Fruit fly (Drosophila melanogaster) whole organism, embryonic: ENCODE data around the gene Try29F.

Source experiments
- Abd-B ChIP-seq: fragments of 200-800 bp; sonication (Bioruptor generic); optimal IDR thresholded peaks from 2 replicates; lab custom pipeline; 2018; ENCODE audit warnings: missing biosample characterization, mild to moderate bottlenecking, missing genetic modification characterization, moderate library complexity
- Antp ChIP-seq: fragments of 200-800 bp; sonication (Bioruptor generic); optimal IDR thresholded peaks from 3 replicates; lab custom pipeline; 2016; ENCODE audit warnings: missing biosample characterization, missing genetic modification characterization
- CG10267 ChIP-seq: fragments of 200-800 bp; sonication (Bioruptor generic); optimal IDR thresholded peaks from 2 replicates; lab custom pipeline; 2018; ENCODE audit warnings: missing biosample characterization, mild to moderate bottlenecking, missing genetic modification characterization, moderate library complexity
- CG11696 ChIP-seq: fragments of 200-800 bp; sonication (Bioruptor generic); IDR thresholded peaks from 2 replicates; pipeline ENCODE4 v1.3.6; 2022; ENCODE audit warnings: missing biosample characterization, missing genetic modification characterization
- CG12769 ChIP-seq: fragments of 200-800 bp; sonication (Bioruptor generic); optimal IDR thresholded peaks from 2 replicates; lab custom pipeline; 2019; ENCODE audit warnings: missing biosample characterization, mild to moderate bottlenecking, missing genetic modification characterization, moderate library complexity
- CG12942 ChIP-seq: fragments of 200-800 bp; sonication (Bioruptor generic); optimal IDR thresholded peaks from 3 replicates; lab custom pipeline; 2016; ENCODE audit warnings: missing biosample characterization, missing genetic modification characterization
- CG14014 ChIP-seq: fragments of 200-800 bp; sonication (Bioruptor generic); IDR thresholded peaks from 2 replicates; pipeline ENCODE4 v1.3.6; 2022; ENCODE audit warnings: missing biosample characterization, missing genetic modification characterization
- CG14441 ChIP-seq: fragments of 200-800 bp; sonication (Bioruptor generic); IDR thresholded peaks from 2 replicates; pipeline ENCODE4 v1.3.6; 2022; ENCODE audit warnings: missing biosample characterization, missing genetic modification characterization
- CG14710 ChIP-seq: fragments of 200-800 bp; sonication (Bioruptor generic); optimal IDR thresholded peaks from 3 replicates; lab custom pipeline; 2019; ENCODE audit warnings: missing biosample characterization, mild to moderate bottlenecking, missing genetic modification characterization, moderate library complexity
- CG15269 ChIP-seq: fragments of 200-800 bp; sonication (Bioruptor generic); optimal IDR thresholded peaks from 2 replicates; lab custom pipeline; 2018; ENCODE audit warnings: missing biosample characterization, mild to moderate bottlenecking, missing genetic modification characterization, moderate library complexity
- CG17361 ChIP-seq: fragments of 200-800 bp; sonication (Bioruptor generic); IDR thresholded peaks from 3 replicates; pipeline ENCODE4 v1.3.6; 2022; ENCODE audit warnings: missing biosample characterization, missing genetic modification characterization
- CG17385 ChIP-seq: fragments of 200-800 bp; sonication (Bioruptor generic); optimal IDR thresholded peaks from 3 replicates; lab custom pipeline; 2018; ENCODE audit warnings: missing biosample characterization, mild to moderate bottlenecking, missing genetic modification characterization
- CG18599 ChIP-seq: fragments of 200-800 bp; sonication (Bioruptor generic); optimal IDR thresholded peaks from 3 replicates; lab custom pipeline; 2017; ENCODE audit warnings: missing biosample characterization, missing genetic modification characterization, mild to moderate bottlenecking, moderate library complexity, missing genetic modification reagents
- CG2678 ChIP-seq: fragments of 200-800 bp; sonication (Bioruptor generic); optimal IDR thresholded peaks from 3 replicates; lab custom pipeline; 2019; ENCODE audit warnings: missing biosample characterization, mild to moderate bottlenecking, missing genetic modification characterization, moderate library complexity
- CG3065 ChIP-seq: fragments of 200-800 bp; sonication (Bioruptor generic); optimal IDR thresholded peaks from 2 replicates; lab custom pipeline; 2016; ENCODE audit warnings: missing biosample characterization, missing genetic modification characterization
- CG31388 ChIP-seq: fragments of 200-800 bp; sonication (Bioruptor generic); optimal IDR thresholded peaks from 2 replicates; lab custom pipeline; 2016; ENCODE audit warnings: missing biosample characterization, missing genetic modification characterization
- CG34224 ChIP-seq: fragments of 200-800 bp; sonication (Bioruptor generic); IDR thresholded peaks from 3 replicates; pipeline ENCODE4 v1.3.6; 2022; ENCODE audit warnings: missing biosample characterization, missing genetic modification characterization; ENCODE audit not compliant: partially characterized antibody
- CG3847 ChIP-seq: fragments of 200-800 bp; sonication (Bioruptor generic); IDR thresholded peaks from 2 replicates; pipeline ENCODE4 v1.3.6; 2022; ENCODE audit warnings: missing biosample characterization, missing genetic modification characterization
- CG6854 ChIP-seq: fragments of 200-800 bp; sonication (Bioruptor generic); optimal IDR thresholded peaks from 3 replicates; lab custom pipeline; 2017; ENCODE audit warnings: missing biosample characterization, mild to moderate bottlenecking, missing genetic modification characterization
- CG7928 ChIP-seq: fragments of 200-800 bp; sonication (Bioruptor generic); optimal IDR thresholded peaks from 2 replicates; lab custom pipeline; 2017; ENCODE audit warnings: missing biosample characterization, mild to moderate bottlenecking, missing genetic modification characterization
- CG9437 ChIP-seq: fragments of 200-800 bp; sonication (Bioruptor generic); optimal IDR thresholded peaks from 2 replicates; lab custom pipeline; 2018; ENCODE audit warnings: missing biosample characterization, mild to moderate bottlenecking, missing genetic modification characterization
- Dad ChIP-seq: fragments of 200-800 bp; sonication (Bioruptor generic); optimal IDR thresholded peaks from 3 replicates; lab custom pipeline; 2016; ENCODE audit warnings: missing biosample characterization, missing genetic modification characterization
- Dbx ChIP-seq: fragments of 200-800 bp; sonication (Bioruptor generic); IDR thresholded peaks from 3 replicates; pipeline ENCODE4 v1.3.6; 2022; ENCODE audit warnings: missing biosample characterization, missing genetic modification characterization
- Dek ChIP-seq: fragments of 200-800 bp; sonication (Bioruptor generic); optimal IDR thresholded peaks from 3 replicates; lab custom pipeline; 2019; ENCODE audit warnings: missing biosample characterization, mild to moderate bottlenecking, missing genetic modification characterization, moderate library complexity
- Ets65A ChIP-seq: fragments of 200-800 bp; sonication (Bioruptor generic); peaks from one replicate; lab custom pipeline; 2016; ENCODE audit warnings: missing biosample characterization, missing genetic modification characterization
- Fer2 ChIP-seq: fragments of 200-800 bp; sonication (Bioruptor generic); optimal IDR thresholded peaks from 2 replicates; lab custom pipeline; 2018; ENCODE audit warnings: missing biosample characterization, mild to moderate bottlenecking, missing genetic modification characterization, moderate library complexity
- Hr78 ChIP-seq, 2 experiments: fragments of 200-800 bp in 1 of 2; fragments of >200 bp in 1 of 2; sonication (Bioruptor generic) in 1 of 2; optimal IDR thresholded peaks; 2 replicates each; lab custom pipeline; 2017 to 2019; ENCODE audit warnings: missing biosample characterization in 2 of 2, missing genetic modification characterization in 2 of 2, mild to moderate bottlenecking in 1 of 2, moderate library complexity in 1 of 2
- Nf-YB ChIP-seq: fragments of 200-800 bp; sonication (Bioruptor generic); optimal IDR thresholded peaks from 3 replicates; lab custom pipeline; 2019; ENCODE audit warnings: missing biosample characterization, mild to moderate bottlenecking, missing genetic modification characterization, moderate library complexity
- PHDP ChIP-seq: fragments of 200-800 bp; sonication (Bioruptor generic); optimal IDR thresholded peaks from 3 replicates; lab custom pipeline; 2018; ENCODE audit warnings: missing biosample characterization, mild to moderate bottlenecking, missing genetic modification characterization, moderate library complexity
- Ptx1 ChIP-seq: fragments of 200-800 bp; sonication (Bioruptor generic); IDR thresholded peaks from 2 replicates; pipeline ENCODE4 v1.3.6; 2022; ENCODE audit warnings: missing biosample characterization, missing genetic modification characterization
- ase ChIP-seq: fragments of 200-800 bp; sonication (Bioruptor generic); IDR thresholded peaks from 3 replicates; pipeline ENCODE4 v1.3.6; 2022; ENCODE audit warnings: missing biosample characterization, missing genetic modification characterization
- chn ChIP-seq: fragments of 200-800 bp; sonication (Bioruptor generic); optimal IDR thresholded peaks from 2 replicates; lab custom pipeline; 2016; ENCODE audit warnings: missing biosample characterization, missing genetic modification characterization
- ci ChIP-seq: fragments of 200-800 bp; sonication (Bioruptor generic); IDR thresholded peaks from 3 replicates; pipeline ENCODE4 v1.3.6; 2022; ENCODE audit warnings: missing biosample characterization, missing genetic modification characterization
- corto ChIP-seq: fragments of 200-800 bp; sonication (Bioruptor generic); optimal IDR thresholded peaks from 2 replicates; lab custom pipeline; 2016; ENCODE audit warnings: missing biosample characterization, mild to moderate bottlenecking, missing genetic modification characterization, moderate library complexity
- dimm ChIP-seq: fragments of 200-800 bp; sonication (Bioruptor generic); IDR thresholded peaks from 2 replicates; pipeline ENCODE4 v1.3.6; 2022; ENCODE audit warnings: missing biosample characterization, missing genetic modification characterization
- dmrt99B ChIP-seq: fragments of 200-800 bp; sonication (Bioruptor generic); optimal IDR thresholded peaks from 2 replicates; lab custom pipeline; 2018; ENCODE audit warnings: missing biosample characterization, mild to moderate bottlenecking, missing genetic modification characterization, moderate library complexity
- esg ChIP-seq: fragments of 200-800 bp; sonication (Bioruptor generic); conservative IDR thresholded peaks from 2 replicates; pipeline ENCODE4 v1.3.6; 2022; ENCODE audit warnings: missing biosample characterization, missing genetic modification characterization
- fu2 ChIP-seq: fragments of 200-800 bp; sonication (Bioruptor generic); optimal IDR thresholded peaks from 2 replicates; lab custom pipeline; 2016; ENCODE audit warnings: missing biosample characterization, missing genetic modification characterization
- gt ChIP-seq: fragments of 200-800 bp; sonication (Bioruptor generic); IDR thresholded peaks from 2 replicates; pipeline ENCODE4 v1.3.6; 2022; ENCODE audit warnings: missing biosample characterization, missing genetic modification characterization
- lmd ChIP-seq: fragments of 200-800 bp; sonication (Bioruptor generic); IDR thresholded peaks from 2 replicates; pipeline ENCODE4 v1.3.6; 2022; ENCODE audit warnings: missing biosample characterization, missing genetic modification characterization
- maf-S ChIP-seq: fragments of 200-800 bp; sonication (Bioruptor generic); optimal IDR thresholded peaks from 2 replicates; lab custom pipeline; 2016; ENCODE audit warnings: missing biosample characterization, missing genetic modification characterization
- odd ChIP-seq: fragments of 200-800 bp; sonication (Bioruptor generic); optimal IDR thresholded peaks from 2 replicates; lab custom pipeline; 2017; ENCODE audit warnings: missing biosample characterization, mild to moderate bottlenecking, missing genetic modification characterization
- pb ChIP-seq: fragments of 200-800 bp; sonication (Bioruptor generic); optimal IDR thresholded peaks from 3 replicates; lab custom pipeline; 2016; ENCODE audit warnings: missing biosample characterization, missing genetic modification characterization
- pho ChIP-seq: fragments of 200-800 bp; sonication (Bioruptor generic); optimal IDR thresholded peaks from 2 replicates; lab custom pipeline; 2016; ENCODE audit warnings: missing biosample characterization, missing genetic modification characterization
- ro ChIP-seq: fragments of 200-800 bp; sonication (Bioruptor generic); IDR thresholded peaks from 2 replicates; pipeline ENCODE4 v1.3.6; 2022; ENCODE audit warnings: missing biosample characterization, missing genetic modification characterization
- sqz ChIP-seq: fragments of 200-800 bp; sonication (Bioruptor generic); optimal IDR thresholded peaks from 3 replicates; lab custom pipeline; 2018; ENCODE audit warnings: missing biosample characterization, mild to moderate bottlenecking, missing genetic modification characterization
- tin ChIP-seq: fragments of 200-800 bp; sonication (Bioruptor generic); optimal IDR thresholded peaks from 3 replicates; lab custom pipeline; 2016; ENCODE audit warnings: missing biosample characterization, missing genetic modification characterization
- tx ChIP-seq: fragments of 200-800 bp; sonication (Bioruptor generic); optimal IDR thresholded peaks from 2 replicates; lab custom pipeline; 2016; ENCODE audit warnings: missing biosample characterization, missing genetic modification characterization
- zfh2 ChIP-seq: fragments of 200-800 bp; sonication (Bioruptor generic); optimal IDR thresholded peaks from 2 replicates; lab custom pipeline; 2016; ENCODE audit warnings: missing biosample characterization, missing genetic modification characterization

Try29F gene

dm6 chr2L:8982584-8983302, 15.6 kb upstream of the Try29F start (continued):
- TF ChIP-seq CG12942 (GFP tag; lab: Kevin White, UChicago) (peak; percentile 6), CG3847 (peak; percentile 51; the same call in 1 of the 2 replicates), tx (GFP tag; lab: Kevin White, UChicago) (no peak), Dek (tag; lab: Kevin White, UChicago) (peak; percentile 58), CG17361 (GFP tag; lab: Robert Waterston, UW) (peak; percentile 63; the same call in 2 of the 3 replicates), chn (GFP tag; lab: Kevin White, UChicago) (no peak), Dbx (GFP tag; lab: Robert Waterston, UW) (peak; percentile 31; the same call in 1 of the 3 replicates), CG14710 (tag; lab: Kevin White, UChicago) (peak; percentile 7), CG6854 (GFP tag; lab: Kevin White, UChicago) (peak; percentile 30), dimm (GFP tag; lab: Robert Waterston, UW) (no peak), CG34224 (no peak), CG17385 (GFP tag; lab: Kevin White, UChicago) (peak; percentile 47), Dad (no peak), Ets65A (GFP tag; lab: Kevin White, UChicago) (peak; percentile 51), maf-S (peak; percentile 44), corto (GFP tag; lab: Kevin White, UChicago) (no peak), Abd-B (GFP tag; lab: Kevin White, UChicago) (peak; percentile 28), odd (GFP tag; lab: Kevin White, UChicago) (peak; percentile 53), ro (GFP tag; lab: Robert Waterston, UW) (no peak), Ptx1 (GFP tag; lab: Robert Waterston, UW) (peak; percentile 62), pho (GFP tag; lab: Kevin White, UChicago) (peak; percentile 14), ase (peak; percentile 45; the same call in 1 of the 3 replicates), CG3065 (no peak), CG14441 (no peak; the same call in 1 of the 2 replicates), ci (peak; percentile 62; the same call in 1 of the 3 replicates), zfh2 (peak; percentile 21), CG10267 (tag; lab: Kevin White, UChicago) (peak; percentile 34), esg (peak; percentile 47), CG18599 (peak; percentile 44), Fer2 (tag; lab: Kevin White, UChicago) (no peak), CG14014 (GFP tag; lab: Robert Waterston, UW) (peak; percentile 52; the same call in 1 of the 2 replicates), PHDP (peak; percentile 62), sqz (peak; percentile 49), CG2678 (peak; percentile 78), tin (peak; percentile 5), lmd (GFP tag; lab: Robert Waterston, UW) (peak; percentile 62; the same call in 1 of the 2 replicates), Hr78 (GFP tag; optimal IDR thresholded peaks at IDR 0.05; lab: Kevin White, UChicago) (peak in 1 of 2 experiments; percentile 67), CG12769 (tag; lab: Kevin White, UChicago) (no peak), fu2 (GFP tag; lab: Kevin White, UChicago) (no peak), Nf-YB (GFP tag; lab: Kevin White, UChicago) (peak; percentile 11), dmrt99B (peak; percentile 75), CG11696 (GFP tag; lab: Robert Waterston, UW) (peak; percentile 53), gt (GFP tag; lab: Robert Waterston, UW) (no peak), CG15269 (peak; percentile 85), Antp (GFP tag; lab: Kevin White, UChicago) (peak; percentile 22), CG7928 (peak; percentile 4), CG31388 (GFP tag; lab: Kevin White, UChicago) (no peak), pb (GFP tag; lab: Kevin White, UChicago) (peak; percentile 27), CG9437 (GFP tag; lab: Kevin White, UChicago) (peak; percentile 7)
